Fruit fly (Drosophila melanogaster) whole organism, embryonic: ENCODE data around the gene MED14.

Experiments used
- Antp ChIP-seq: fragments of 200-800 bp; sonication (Bioruptor generic); optimal IDR thresholded peaks from 3 replicates; lab custom pipeline; 2016; ENCODE audit warnings: missing biosample characterization, missing genetic modification characterization
- CG1024 ChIP-seq: fragments of 200-800 bp; sonication (Bioruptor generic); IDR thresholded peaks from 2 replicates; pipeline ENCODE4 v1.3.6; 2022; ENCODE audit warnings: missing biosample characterization, missing genetic modification characterization
- CG10979 ChIP-seq: fragments of 200-800 bp; sonication (Bioruptor generic); optimal IDR thresholded peaks from 2 replicates; lab custom pipeline; 2018; ENCODE audit warnings: missing biosample characterization, mild to moderate bottlenecking, missing genetic modification characterization, moderate library complexity
- CG13296 ChIP-seq: fragments of 200-800 bp; sonication (Bioruptor generic); optimal IDR thresholded peaks from 3 replicates; lab custom pipeline; 2018; ENCODE audit warnings: missing biosample characterization, mild to moderate bottlenecking, missing genetic modification characterization
- CG14667 ChIP-seq: fragments of 200-800 bp; sonication (Bioruptor generic); IDR thresholded peaks from 2 replicates; pipeline ENCODE4 v1.3.6; 2022; ENCODE audit warnings: missing biosample characterization, missing genetic modification characterization
- CG14710 ChIP-seq: fragments of 200-800 bp; sonication (Bioruptor generic); optimal IDR thresholded peaks from 3 replicates; lab custom pipeline; 2019; ENCODE audit warnings: missing biosample characterization, mild to moderate bottlenecking, missing genetic modification characterization, moderate library complexity
- CG17328 ChIP-seq: fragments of 200-800 bp; sonication (Bioruptor generic); IDR thresholded peaks from 2 replicates; pipeline ENCODE4 v1.3.6; 2022; ENCODE audit warnings: missing biosample characterization, missing genetic modification characterization
- CG2129 ChIP-seq: fragments of 200-800 bp; sonication (Bioruptor generic); IDR thresholded peaks from 2 replicates; pipeline ENCODE4 v1.3.6; 2022; ENCODE audit warnings: missing biosample characterization, missing genetic modification characterization; ENCODE audit not compliant: partially characterized antibody
- CG4617 ChIP-seq: fragments of 200-800 bp; sonication (Bioruptor generic); optimal IDR thresholded peaks from 3 replicates; lab custom pipeline; 2016; ENCODE audit warnings: missing biosample characterization, missing genetic modification characterization, borderline replicate concordance
- CG4820 ChIP-seq: fragments of 200-800 bp; sonication (Bioruptor generic); optimal IDR thresholded peaks from 3 replicates; lab custom pipeline; 2016; ENCODE audit warnings: missing biosample characterization, missing genetic modification characterization
- CG5245 ChIP-seq: fragments of 200-800 bp; sonication (Bioruptor generic); optimal IDR thresholded peaks from 3 replicates; lab custom pipeline; 2016; ENCODE audit warnings: missing biosample characterization, missing genetic modification characterization
- CG6175 ChIP-seq: fragments of 200-800 bp; sonication (Bioruptor generic); IDR thresholded peaks from 3 replicates; pipeline ENCODE4 v1.3.6; 2022; ENCODE audit warnings: missing biosample characterization, missing genetic modification characterization
- CG6683 ChIP-seq: fragments of 200-800 bp; sonication (Bioruptor generic); optimal IDR thresholded peaks from 2 replicates; lab custom pipeline; 2017; ENCODE audit warnings: missing biosample characterization, mild to moderate bottlenecking, missing genetic modification characterization, missing genetic modification reagents
- CG8478 ChIP-seq: fragments of >200 bp; optimal IDR thresholded peaks from 2 replicates; lab custom pipeline; 2018
- CG9817 ChIP-seq: fragments of 200-800 bp; sonication (Bioruptor generic); optimal IDR thresholded peaks from 2 replicates; lab custom pipeline; 2018; ENCODE audit warnings: missing biosample characterization, mild to moderate bottlenecking, missing genetic modification characterization, moderate library complexity
- E2f2 ChIP-seq: fragments of 200-800 bp; sonication (Bioruptor generic); IDR thresholded peaks from 2 replicates; pipeline ENCODE4 v1.3.6; 2022; ENCODE audit warnings: missing biosample characterization, missing genetic modification characterization
- Gug ChIP-seq: fragments of 200-800 bp; sonication (Bioruptor generic); IDR thresholded peaks from 4 replicates; pipeline ENCODE4 v1.3.6; 2022; ENCODE audit warnings: missing biosample characterization, missing genetic modification characterization
- H15 ChIP-seq: fragments of 200-800 bp; sonication (Bioruptor generic); IDR thresholded peaks from 3 replicates; pipeline ENCODE4 v1.3.6; 2022; ENCODE audit warnings: missing biosample characterization, missing genetic modification characterization
- HLHmδ ChIP-seq: fragments of 200-800 bp; sonication (Bioruptor generic); optimal IDR thresholded peaks from 2 replicates; lab custom pipeline; 2018; ENCODE audit warnings: missing biosample characterization, mild to moderate bottlenecking, missing genetic modification characterization, moderate library complexity
- Hr3 ChIP-seq: fragments of 200-800 bp; sonication (Bioruptor generic); optimal IDR thresholded peaks from 3 replicates; lab custom pipeline; 2016; ENCODE audit warnings: missing biosample characterization, missing genetic modification characterization
- Jarid2 ChIP-seq: fragments of 200-800 bp; sonication (Bioruptor generic); optimal IDR thresholded peaks from 3 replicates; lab custom pipeline; 2017; ENCODE audit warnings: mild to moderate bottlenecking, missing biosample characterization, missing genetic modification reagents, missing genetic modification characterization
- Kr ChIP-seq: fragments of 200-800 bp; sonication (Bioruptor generic); optimal IDR thresholded peaks from 2 replicates; lab custom pipeline; 2017; ENCODE audit warnings: missing biosample characterization, mild to moderate bottlenecking, missing genetic modification characterization
- Max ChIP-seq: fragments of 200-800 bp; sonication (Bioruptor generic); optimal IDR thresholded peaks from 2 replicates; lab custom pipeline; 2016; ENCODE audit warnings: missing biosample characterization, mild to moderate bottlenecking, missing genetic modification characterization
- Med ChIP-seq: fragments of 200-800 bp; sonication (Bioruptor generic); peaks from one replicate; lab custom pipeline; 2016; ENCODE audit warnings: missing biosample characterization, missing genetic modification characterization, mild to moderate bottlenecking, inconsistent platforms, moderate library complexity
- Mes4 ChIP-seq: fragments of 200-800 bp; sonication (Bioruptor generic); optimal IDR thresholded peaks from 2 replicates; lab custom pipeline; 2016; ENCODE audit warnings: missing biosample characterization, missing genetic modification characterization
- Ptx1 ChIP-seq: fragments of 200-800 bp; sonication (Bioruptor generic); IDR thresholded peaks from 2 replicates; pipeline ENCODE4 v1.3.6; 2022; ENCODE audit warnings: missing biosample characterization, missing genetic modification characterization
- Sry-δ ChIP-seq: fragments of 200-800 bp; sonication (Bioruptor generic); optimal IDR thresholded peaks from 2 replicates; lab custom pipeline; 2016; ENCODE audit warnings: missing biosample characterization, missing genetic modification characterization
- ac ChIP-seq: fragments of 200-800 bp; sonication (Bioruptor generic); optimal IDR thresholded peaks from 3 replicates; lab custom pipeline; 2017; ENCODE audit warnings: missing biosample characterization, mild to moderate bottlenecking, missing genetic modification characterization
- ase ChIP-seq: fragments of 200-800 bp; sonication (Bioruptor generic); IDR thresholded peaks from 3 replicates; pipeline ENCODE4 v1.3.6; 2022; ENCODE audit warnings: missing biosample characterization, missing genetic modification characterization
- bab2 ChIP-seq: fragments of 200-800 bp; sonication (Bioruptor generic); optimal IDR thresholded peaks from 2 replicates; lab custom pipeline; 2016; ENCODE audit warnings: missing biosample characterization, missing genetic modification characterization
- bigmax ChIP-seq: fragments of 200-800 bp; sonication (Bioruptor generic); optimal IDR thresholded peaks from 2 replicates; lab custom pipeline; 2018; ENCODE audit warnings: missing biosample characterization, mild to moderate bottlenecking, missing genetic modification characterization
- cg ChIP-seq: fragments of 200-800 bp; sonication (Bioruptor generic); optimal IDR thresholded peaks from 3 replicates; lab custom pipeline; 2019; ENCODE audit warnings: missing biosample characterization, mild to moderate bottlenecking, missing genetic modification characterization, moderate library complexity
- corto ChIP-seq: fragments of 200-800 bp; sonication (Bioruptor generic); optimal IDR thresholded peaks from 2 replicates; lab custom pipeline; 2016; ENCODE audit warnings: missing biosample characterization, mild to moderate bottlenecking, missing genetic modification characterization, moderate library complexity
- dysf ChIP-seq: fragments of 200-800 bp; sonication (Bioruptor generic); IDR thresholded peaks from 3 replicates; pipeline ENCODE4 v1.3.6; 2022; ENCODE audit warnings: missing biosample characterization, missing genetic modification characterization
- exex ChIP-seq: fragments of 200-800 bp; sonication (Bioruptor generic); optimal IDR thresholded peaks from 4 replicates; lab custom pipeline; 2018; ENCODE audit warnings: missing biosample characterization, mild to moderate bottlenecking, missing genetic modification characterization, moderate library complexity
- fd64A ChIP-seq: fragments of 200-800 bp; sonication (Bioruptor generic); optimal IDR thresholded peaks from 3 replicates; lab custom pipeline; 2018; ENCODE audit warnings: missing biosample characterization, mild to moderate bottlenecking, missing genetic modification characterization
- ham ChIP-seq: fragments of 200-800 bp; sonication (Bioruptor generic); IDR thresholded peaks from 2 replicates; pipeline ENCODE4 v1.3.6; 2022; ENCODE audit warnings: missing biosample characterization, missing genetic modification characterization
- hb ChIP-seq: fragments of 200-800 bp; sonication (Bioruptor generic); IDR thresholded peaks from 3 replicates; pipeline ENCODE4 v1.3.6; 2022; ENCODE audit warnings: missing biosample characterization, missing genetic modification characterization; ENCODE audit not compliant: partially characterized antibody
- jumu ChIP-seq: fragments of 200-800 bp; sonication (Bioruptor generic); optimal IDR thresholded peaks from 3 replicates; lab custom pipeline; 2016; ENCODE audit warnings: missing biosample characterization, missing genetic modification characterization
- maf-S ChIP-seq: fragments of 200-800 bp; sonication (Bioruptor generic); optimal IDR thresholded peaks from 2 replicates; lab custom pipeline; 2016; ENCODE audit warnings: missing biosample characterization, missing genetic modification characterization
- nom ChIP-seq: fragments of 200-800 bp; sonication (Bioruptor generic); optimal IDR thresholded peaks from 2 replicates; lab custom pipeline; 2017; ENCODE audit warnings: missing biosample characterization, missing genetic modification characterization, mild to moderate bottlenecking, moderate library complexity, missing genetic modification reagents
- otp ChIP-seq: fragments of 200-800 bp; sonication (Bioruptor generic); IDR thresholded peaks from 3 replicates; pipeline ENCODE4, ENCODE4 v1.3.6; 2022; ENCODE audit warnings: missing biosample characterization, missing genetic modification characterization
- pho ChIP-seq: fragments of 200-800 bp; sonication (Bioruptor generic); optimal IDR thresholded peaks from 2 replicates; lab custom pipeline; 2016; ENCODE audit warnings: missing biosample characterization, missing genetic modification characterization
- phol ChIP-seq: fragments of 200-800 bp; sonication (Bioruptor generic); optimal IDR thresholded peaks from 3 replicates; lab custom pipeline; 2018; ENCODE audit warnings: missing biosample characterization, mild to moderate bottlenecking, missing genetic modification characterization, moderate library complexity
- pzg ChIP-seq: fragments of 200-800 bp; sonication (Bioruptor generic); optimal IDR thresholded peaks from 3 replicates; lab custom pipeline; 2018; ENCODE audit warnings: missing biosample characterization, mild to moderate bottlenecking, missing genetic modification characterization, moderate library complexity
- shn ChIP-seq: fragments of 200-800 bp; sonication (Bioruptor generic); optimal IDR thresholded peaks from 3 replicates; lab custom pipeline; 2016; ENCODE audit warnings: missing biosample characterization, missing genetic modification characterization
- sr ChIP-seq: fragments of 200-800 bp; sonication (Bioruptor generic); IDR thresholded peaks from 3 replicates; pipeline ENCODE4 v1.3.6; 2022; ENCODE audit warnings: missing biosample characterization, missing genetic modification characterization
- ssp ChIP-seq: fragments of 200-800 bp; sonication (Bioruptor generic); IDR thresholded peaks from 2 replicates; pipeline ENCODE4 v1.3.6; 2022; ENCODE audit warnings: missing biosample characterization, missing genetic modification characterization
- sug ChIP-seq: fragments of 200-800 bp; optimal IDR thresholded peaks from 2 replicates; lab custom pipeline; 2019; ENCODE audit warnings: missing biosample characterization, mild to moderate bottlenecking, missing genetic modification characterization, moderate library complexity
- tgo ChIP-seq: fragments of 200-800 bp; sonication (Bioruptor generic); IDR thresholded peaks from 3 replicates; pipeline ENCODE4 v1.3.6; 2022; ENCODE audit warnings: missing biosample characterization, missing genetic modification characterization
- tio ChIP-seq: fragments of 200-800 bp; sonication (Bioruptor generic); optimal IDR thresholded peaks from 2 replicates; lab custom pipeline; 2017; ENCODE audit warnings: missing biosample characterization, missing genetic modification characterization, inconsistent platforms
- usp ChIP-seq: fragments of >200 bp; optimal IDR thresholded peaks from 2 replicates; lab custom pipeline; 2017; ENCODE audit warnings: missing biosample characterization, missing genetic modification characterization

Gene MED14

DNA sequence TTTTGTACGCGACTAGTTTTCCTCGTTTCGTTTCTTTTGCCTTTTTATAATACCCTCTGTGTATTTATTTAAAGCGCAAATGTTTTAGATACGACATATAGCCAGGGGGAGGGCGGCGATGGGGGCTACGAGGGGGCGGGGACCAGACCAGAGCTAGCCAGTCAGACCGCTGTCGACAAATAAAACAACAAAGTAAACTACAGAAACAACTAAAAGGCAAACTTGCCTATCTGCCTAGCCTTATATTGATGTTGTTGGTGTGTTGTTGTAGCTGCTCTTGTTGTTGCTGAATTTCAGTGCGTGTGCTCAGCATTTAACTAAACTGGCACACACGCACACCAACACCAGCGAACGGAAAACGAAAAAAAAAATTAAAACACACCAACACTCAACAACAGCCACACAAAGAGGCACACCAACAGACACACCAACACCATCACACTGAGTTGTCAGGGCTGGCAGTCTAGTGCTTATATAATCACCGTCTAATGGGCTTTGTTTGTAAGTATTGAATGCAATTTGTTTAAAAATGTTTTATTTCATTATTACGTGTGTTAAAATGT is 36.4 kb downstream of the MED14 start (continued):
- peak; percentile 8 for TF ChIP-seq CG6683
- TF ChIP-seq cg, result peak; percentile 87
- TF ChIP-seq HLHmδ (GFP tag; lab: Kevin White, UChicago), result no peak
- TF ChIP-seq tio, result no peak
- no peak for TF ChIP-seq phol
- no peak for TF ChIP-seq dysf
- no peak for TF ChIP-seq CG14667 (GFP tag; lab: Robert Waterston, UW)
- TF ChIP-seq Hr3 (GFP tag; lab: Kevin White, UChicago), result no peak
- TF ChIP-seq bigmax (GFP tag; lab: Kevin White, UChicago), result no peak
- TF ChIP-seq CG2129, result no peak
- peak; percentile 59 for TF ChIP-seq CG13296
- TF ChIP-seq E2f2 (GFP tag; lab: Robert Waterston, UW), result no peak
- no peak for TF ChIP-seq sr
- no peak for TF ChIP-seq ase
- no peak for TF ChIP-seq Kr
- TF ChIP-seq tgo, result no peak
- no peak for TF ChIP-seq CG9817 (tag; lab: Kevin White, UChicago)
- no peak for TF ChIP-seq ham
- TF ChIP-seq Gug (GFP tag; lab: Robert Waterston, UW), result no peak
- peak; percentile 47 for TF ChIP-seq sug (tag; lab: Kevin White, UChicago)
- 0 out of 3 replicates have a peak, but pooled peaks have one; percentile 36 for TF ChIP-seq otp (GFP tag; lab: Robert Waterston, UW)
- no peak for TF ChIP-seq nom (GFP tag; lab: Kevin White, UChicago)
- TF ChIP-seq Ptx1 (GFP tag; lab: Robert Waterston, UW), result no peak
- no peak for TF ChIP-seq jumu (GFP tag; lab: Kevin White, UChicago)
- no peak for TF ChIP-seq pzg
- no peak for TF ChIP-seq H15 (GFP tag; lab: Robert Waterston, UW)
- TF ChIP-seq Jarid2 (GFP tag; lab: Kevin White, UChicago), result peak; percentile 41
- no peak for TF ChIP-seq maf-S (GFP tag; lab: Kevin White, UChicago)
- TF ChIP-seq Max (GFP tag; lab: Kevin White, UChicago), result no peak
- peak; percentile 28 for TF ChIP-seq fd64A (GFP tag; lab: Kevin White, UChicago)
- no peak for TF ChIP-seq bab2 (GFP tag; lab: Kevin White, UChicago)
- TF ChIP-seq CG1024, result no peak
- no peak for TF ChIP-seq hb
- peak; percentile 9 for TF ChIP-seq exex (tag; lab: Kevin White, UChicago)
- TF ChIP-seq usp (GFP tag; lab: Kevin White, UChicago), result no peak
- TF ChIP-seq CG4617, result no peak
- TF ChIP-seq Antp (GFP tag; lab: Kevin White, UChicago), result no peak
- TF ChIP-seq CG10979, result no peak
- TF ChIP-seq pho (GFP tag; lab: Kevin White, UChicago), result peak; percentile 43
- no peak for TF ChIP-seq Sry-δ
- no peak for TF ChIP-seq CG5245 (GFP tag; lab: Kevin White, UChicago)
- no peak for TF ChIP-seq Mes4 (GFP tag; lab: Kevin White, UChicago)
- no peak for TF ChIP-seq CG17328 (GFP tag; lab: Robert Waterston, UW)
- TF ChIP-seq CG8478, result peak; percentile 37
- no peak for TF ChIP-seq ssp
- no peak for TF ChIP-seq CG4820 (GFP tag; lab: Kevin White, UChicago)
- no peak for TF ChIP-seq shn (GFP tag; lab: Kevin White, UChicago)
- TF ChIP-seq corto (GFP tag; lab: Kevin White, UChicago), result no peak
- peak; percentile 81 for TF ChIP-seq Med
- no peak for TF ChIP-seq ac (GFP tag; lab: Kevin White, UChicago)
- no peak for TF ChIP-seq CG14710 (tag; lab: Kevin White, UChicago)
- no peak for TF ChIP-seq CG6175 (GFP tag; lab: Robert Waterston, UW)
